Fruit fly (Drosophila melanogaster) whole organism, pupa: ENCODE data around the gene HisCl1.

Experiments
- CG10348 ChIP-seq: fragments of 200-800 bp; sonication (Bioruptor generic); IDR thresholded peaks from 2 replicates; pipeline ENCODE4 v1.3.6; 2022; ENCODE audit warnings: missing biosample characterization, missing genetic modification characterization
- CG12605 ChIP-seq: fragments of 200-800 bp; sonication (Bioruptor generic); IDR thresholded peaks from 2 replicates; pipeline ENCODE4 v1.3.6; 2022; ENCODE audit warnings: missing biosample characterization, missing genetic modification characterization
- CG13204 ChIP-seq: fragments of 200-800 bp; sonication (Bioruptor generic); optimal IDR thresholded peaks from 2 replicates; lab custom pipeline; 2018; ENCODE audit warnings: missing biosample characterization, mild to moderate bottlenecking, missing genetic modification characterization, moderate library complexity
- CG14655 ChIP-seq: fragments of 200-800 bp; sonication (Bioruptor generic); optimal IDR thresholded peaks from 3 replicates; lab custom pipeline; 2017; ENCODE audit warnings: mild to moderate bottlenecking, missing biosample characterization, missing genetic modification reagents, missing genetic modification characterization
- CG15710 ChIP-seq: fragments of 200-800 bp; sonication (Bioruptor generic); optimal IDR thresholded peaks from 2 replicates; lab custom pipeline; 2018; ENCODE audit warnings: missing biosample characterization, mild to moderate bottlenecking, missing genetic modification characterization, moderate library complexity
- CG17806 ChIP-seq: fragments of 200-800 bp; sonication (Bioruptor generic); optimal IDR thresholded peaks from 2 replicates; lab custom pipeline; 2018; ENCODE audit warnings: missing biosample characterization, mild to moderate bottlenecking, missing genetic modification characterization, moderate library complexity
- CG4496 ChIP-seq: fragments of 200-800 bp; sonication (Bioruptor generic); IDR thresholded peaks from 3 replicates; pipeline ENCODE4 v1.3.6; 2022; ENCODE audit warnings: missing biosample characterization, missing genetic modification characterization
- D1 ChIP-seq: fragments of 200-800 bp; sonication (Bioruptor generic); optimal IDR thresholded peaks from 2 replicates; lab custom pipeline; 2018; ENCODE audit warnings: missing biosample characterization, mild to moderate bottlenecking, missing genetic modification characterization, moderate library complexity
- EcR ChIP-seq: fragments of 200-800 bp; sonication (Bioruptor generic); optimal IDR thresholded peaks from 3 replicates; lab custom pipeline; 2019; ENCODE audit warnings: missing biosample characterization, missing genetic modification characterization, mild to moderate bottlenecking, moderate library complexity, missing genetic modification reagents
- Snoo ChIP-seq: fragments of 200-800 bp; sonication (Bioruptor generic); optimal IDR thresholded peaks from 3 replicates; lab custom pipeline; 2017; ENCODE audit warnings: missing biosample characterization, mild to moderate bottlenecking, missing genetic modification characterization, inconsistent platforms
- rn ChIP-seq: fragments of 200-800 bp; sonication (Bioruptor generic); IDR thresholded peaks from 2 replicates; pipeline ENCODE4 v1.3.6; 2022; ENCODE audit warnings: missing biosample characterization, missing genetic modification characterization

DNA sequence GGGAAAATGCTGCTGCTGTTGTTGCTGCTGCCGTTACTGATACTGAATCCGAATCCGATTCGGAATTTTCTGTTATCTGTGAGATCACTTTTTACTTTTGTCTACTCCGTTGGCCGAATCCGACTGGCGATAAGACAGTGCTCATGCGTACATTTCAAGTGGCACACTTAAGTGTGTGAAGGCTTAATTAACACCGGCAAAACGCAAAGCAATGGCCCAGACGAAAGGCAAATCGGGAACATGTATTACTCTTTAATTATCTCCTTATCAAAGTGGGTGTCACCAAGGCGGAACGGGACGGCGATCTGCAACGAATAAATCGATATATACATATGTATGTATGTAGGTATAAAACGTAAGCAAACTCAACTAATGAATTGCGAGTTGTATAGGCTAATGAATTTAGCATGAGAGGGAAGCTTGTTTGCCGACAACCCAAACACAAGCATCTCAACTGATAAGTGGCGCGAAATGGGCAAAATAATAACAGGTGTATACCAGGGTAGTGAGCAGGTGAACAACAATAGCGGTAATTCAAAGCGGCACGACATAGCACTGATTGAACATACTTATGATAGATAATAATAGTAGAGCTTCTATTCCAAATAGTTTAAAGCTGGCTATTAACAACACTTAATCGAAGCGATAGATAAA is 24.0 kb downstream of the HisCl1 start:
- TF ChIP-seq CG10348 (no peak), CG17806 (no peak), EcR (no peak), CG15710 (tag; lab: Kevin White, UChicago) (no peak), CG13204 (GFP tag; lab: Kevin White, UChicago) (no peak), CG12605 (GFP tag; lab: Robert Waterston, UW) (no peak), CG14655 (GFP tag; lab: Kevin White, UChicago) (no peak), rn (GFP tag; lab: Robert Waterston, UW) (no peak), Snoo (no peak), D1 (tag; lab: Kevin White, UChicago) (no peak), CG4496 (GFP tag; lab: Robert Waterston, UW) (no peak)
